Worm (Caenorhabditis elegans): ENCODE measurements around the gene Y47D3B.3.
A peak's percentile ranks its signal among the peaks of the same experiment; 100 is the strongest.

Gene Y47D3B.3

ce11 chrIII:11371236-11371635 is 26.4 kb upstream of the Y47D3B.3 start (continued):
- no peak for TF ChIP-seq pha-4 (tag; optimal IDR thresholded peaks at IDR 0.05)
- peak; percentile 33 for TF ChIP-seq T07F8.4 (tag; optimal IDR thresholded peaks at IDR 0.05)
- TF ChIP-seq snpc-1.1 (tag; optimal IDR thresholded peaks at IDR 0.05; ENCODE audit: insufficient read depth) = peak; percentile 42
- TF ChIP-seq rec-8 (tag; optimal IDR thresholded peaks at IDR 0.05) = peak; percentile 8 to 79
- TF ChIP-seq akir-1 (GFP tag; optimal IDR thresholded peaks at IDR 0.05) = peak; percentile 46
- 0 out of 2 replicates have a peak, but pooled peaks have one; percentile 22 for TF ChIP-seq lir-1 (GFP tag; conservative IDR thresholded peaks at IDR 0.05)
- TF ChIP-seq ama-1 (optimal IDR thresholded peaks at IDR 0.05) = no peak
- TF ChIP-seq ama-1 (GFP tag; optimal IDR thresholded peaks at IDR 0.05) = peak; percentile 49 to 74
- TF ChIP-seq F57C9.4 (tag; optimal IDR thresholded peaks at IDR 0.05) = peak; percentile 27
- TF ChIP-seq Y53G8AR.9 (GFP tag; conservative IDR thresholded peaks at IDR 0.05) = no peak
- peak; percentile 64 for TF ChIP-seq ztf-18 (tag; optimal IDR thresholded peaks at IDR 0.05)
- no peak for TF ChIP-seq nhr-27 (tag; optimal IDR thresholded peaks at IDR 0.05)
- TF ChIP-seq attf-5 (GFP tag; optimal IDR thresholded peaks at IDR 0.05) = peak; percentile 34
- no peak for TF ChIP-seq hlh-26 (GFP tag; conservative IDR thresholded peaks at IDR 0.05)
- TF ChIP-seq hrde-1 (tag; optimal IDR thresholded peaks at IDR 0.05; ENCODE audit: borderline replicate concordance) = peak; percentile 53
- TF ChIP-seq ceh-27 (GFP tag; optimal IDR thresholded peaks at IDR 0.05) = peak; percentile 75
- peak; percentile 50 for TF ChIP-seq F10E7.11 (tag; optimal IDR thresholded peaks at IDR 0.05)
- peak; percentile 71; the same call in 1 of the 2 replicates for TF ChIP-seq B0336.3 (GFP tag; IDR thresholded peaks at IDR 0.05)
- TF ChIP-seq F49E8.2 (tag; optimal IDR thresholded peaks at IDR 0.05; ENCODE audit: insufficient read depth) = no peak
- TF ChIP-seq cebp-1 (GFP tag; IDR thresholded peaks at IDR 0.05) = peak; percentile 41; the same call in 1 of the 2 replicates
- TF ChIP-seq cebp-1 (tag; optimal IDR thresholded peaks at IDR 0.05) = no peak
- peak; percentile 21 for TF ChIP-seq unc-130 (GFP tag; optimal IDR thresholded peaks at IDR 0.05)
- peak; percentile 51; the same call in 1 of the 2 replicates for TF ChIP-seq D2030.7 (GFP tag; IDR thresholded peaks at IDR 0.05)
- no peak for TF ChIP-seq sdz-38 (tag; optimal IDR thresholded peaks at IDR 0.05)
- TF ChIP-seq mcd-1 (GFP tag; IDR thresholded peaks at IDR 0.05) = peak; percentile 56
- TF ChIP-seq K11D2.4 (GFP tag; IDR thresholded peaks at IDR 0.05) = no peak
- peak; percentile 78; the same call in 1 of the 2 replicates for TF ChIP-seq ztf-25 (GFP tag; IDR thresholded peaks at IDR 0.05)
- peak; percentile 90 for TF ChIP-seq nfyb-1 (GFP tag; IDR thresholded peaks at IDR 0.05)
- 0 out of 2 replicates have a peak, but pooled peaks have one; percentile 53 for TF ChIP-seq attf-6 (GFP tag; IDR thresholded peaks at IDR 0.05)
- TF ChIP-seq nhr-90 (tag; optimal IDR thresholded peaks at IDR 0.05) = peak; percentile 83
- TF ChIP-seq B0261.1 (tag; optimal IDR thresholded peaks at IDR 0.05) = peak; percentile 87
- no peak for TF ChIP-seq bed-1 (GFP tag; IDR thresholded peaks at IDR 0.05)
- peak; percentile 72 for TF ChIP-seq rcor-1 (GFP tag; IDR thresholded peaks at IDR 0.05)
- peak; percentile 55 for TF ChIP-seq snpc-1.3 (tag; optimal IDR thresholded peaks at IDR 0.05; ENCODE audit: insufficient read depth)
- no peak for TF ChIP-seq aptf-3 (GFP tag; IDR thresholded peaks at IDR 0.05)
- TF ChIP-seq unc-62 (GFP tag; optimal IDR thresholded peaks at IDR 0.05) = no peak
- TF ChIP-seq lsy-27 (tag; optimal IDR thresholded peaks at IDR 0.05; ENCODE audit: borderline replicate concordance, insufficient read depth) = no peak
- no peak for TF ChIP-seq nfya-1 (tag; optimal IDR thresholded peaks at IDR 0.05; ENCODE audit: borderline replicate concordance, insufficient read depth)
- TF ChIP-seq nfya-2 (GFP tag; IDR thresholded peaks at IDR 0.05) = no peak
- TF ChIP-seq ztf-26 (tag; optimal IDR thresholded peaks at IDR 0.05) = peak; percentile 58
- TF ChIP-seq sea-2 (GFP tag; IDR thresholded peaks at IDR 0.05) = no peak
- TF ChIP-seq zfh-2 (GFP tag; conservative IDR thresholded peaks at IDR 0.05) = peak; percentile 58
- TF ChIP-seq F33H1.4 (GFP tag; IDR thresholded peaks at IDR 0.05) = peak; percentile 43
- TF ChIP-seq F55B11.4 (tag; optimal IDR thresholded peaks at IDR 0.05; ENCODE audit: borderline replicate concordance, insufficient read depth) = no peak
- no peak for TF ChIP-seq nhr-120 (GFP tag; IDR thresholded peaks at IDR 0.05)
- peak; percentile 67 for TF ChIP-seq zim-3 (tag; optimal IDR thresholded peaks at IDR 0.05)
- no peak for TF ChIP-seq Y79H2A.3 (GFP tag; conservative IDR thresholded peaks at IDR 0.05)
